Worm (Caenorhabditis elegans) whole organism, young adult: ENCODE data around the gene C25E10.17.
A peak's percentile ranks its signal among the peaks of the same experiment; 100 is the strongest.

Experiments used
- C17E4.6 ChIP-seq: fragments of 200-800 bp; sonication (Bioruptor generic); IDR thresholded peaks from 2 replicates; pipeline ENCODE4 v1.3.6; 2022; ENCODE audit warnings: missing genetic modification reagents, missing genetic modification characterization, missing compliant biosample characterization
- D2030.7 ChIP-seq: fragments of 200-800 bp; sonication (Bioruptor generic); IDR thresholded peaks from 2 replicates; pipeline ENCODE4 v1.3.6; 2022; ENCODE audit warnings: missing genetic modification reagents, missing genetic modification characterization, missing compliant biosample characterization
- F49E8.2 ChIP-seq: sonication (generic microtip); optimal IDR thresholded peaks from 3 replicates; lab custom pipeline; 2017; ENCODE audit warnings: missing genetic modification characterization, mild to moderate bottlenecking, missing compliant biosample characterization, antibody characterized with exemption, moderate library complexity; ENCODE audit not compliant: insufficient read depth
- F57A8.1 ChIP-seq: fragments of 200-800 bp; sonication (Bioruptor generic); optimal IDR thresholded peaks from 2 replicates; lab custom pipeline; 2018; ENCODE audit warnings: mild to moderate bottlenecking, missing genetic modification characterization, moderate library complexity, missing compliant biosample characterization
- K12H6.12 ChIP-seq: fragments of 200-800 bp; sonication (Bioruptor generic); optimal IDR thresholded peaks from 2 replicates; lab custom pipeline; 2018; ENCODE audit warnings: mild to moderate bottlenecking, missing genetic modification characterization, missing compliant biosample characterization
- Y56A3A.18 ChIP-seq: fragments of 200-800 bp; sonication (Bioruptor generic); IDR thresholded peaks from 2 replicates; pipeline ENCODE4 v1.3.6; 2022; ENCODE audit warnings: missing genetic modification reagents, missing genetic modification characterization, missing compliant biosample characterization
- Y67H2A.10 ChIP-seq: fragments of 200-800 bp; sonication (Bioruptor generic); conservative IDR thresholded peaks from 2 replicates; pipeline ENCODE4 v1.3.6; 2022; ENCODE audit warnings: missing genetic modification reagents, missing genetic modification characterization, missing compliant biosample characterization
- ZK185.1 ChIP-seq: sonication (generic microtip); optimal IDR thresholded peaks from 2 replicates; lab custom pipeline; 2016; ENCODE audit warnings: mild to moderate bottlenecking, missing genetic modification characterization, missing compliant biosample characterization; ENCODE audit not compliant: poor library complexity, severe bottlenecking
- aptf-3 ChIP-seq: fragments of 200-800 bp; sonication (Bioruptor generic); IDR thresholded peaks from 2 replicates; pipeline ENCODE4 v1.3.6; 2022; ENCODE audit warnings: missing genetic modification characterization, missing compliant biosample characterization
- atf-7 ChIP-seq: sonication (generic microtip); optimal IDR thresholded peaks from 2 replicates; lab custom pipeline; 2017; ENCODE audit warnings: mild to moderate bottlenecking, missing genetic modification characterization, missing compliant biosample characterization
- attf-6 ChIP-seq: fragments of 200-800 bp; sonication (Bioruptor generic); IDR thresholded peaks from 2 replicates; pipeline ENCODE4 v1.3.6; 2022; ENCODE audit warnings: missing genetic modification reagents, missing genetic modification characterization, missing compliant biosample characterization
- bed-1 ChIP-seq: fragments of 200-800 bp; sonication (Bioruptor generic); IDR thresholded peaks from 2 replicates; pipeline ENCODE4 v1.3.6; 2022; ENCODE audit warnings: missing genetic modification reagents, missing genetic modification characterization, missing compliant biosample characterization
- cebp-2 ChIP-seq: fragments of 200-800 bp; sonication (Bioruptor generic); IDR thresholded peaks from 2 replicates; pipeline ENCODE4 v1.3.6; 2022; ENCODE audit warnings: missing genetic modification characterization, missing compliant biosample characterization
- ceh-100 ChIP-seq: fragments of 200-800 bp; sonication (Bioruptor generic); IDR thresholded peaks from 2 replicates; pipeline ENCODE4 v1.3.6; 2022; ENCODE audit warnings: missing genetic modification reagents, missing genetic modification characterization, missing compliant biosample characterization
- ceh-27 ChIP-seq: fragments of 200-800 bp; sonication (Bioruptor generic); optimal IDR thresholded peaks from 2 replicates; lab custom pipeline; 2018; ENCODE audit warnings: mild to moderate bottlenecking, missing genetic modification characterization, moderate library complexity, missing compliant biosample characterization
- chd-7 ChIP-seq: sonication (generic microtip); optimal IDR thresholded peaks from 2 replicates; lab custom pipeline; 2016; ENCODE audit warnings: mild to moderate bottlenecking, missing genetic modification characterization, moderate library complexity, missing compliant biosample characterization
- die-1 ChIP-seq: sonication (generic microtip); optimal IDR thresholded peaks from 2 replicates; lab custom pipeline; 2016; ENCODE audit warnings: missing genotype, mild to moderate bottlenecking, missing genetic modification characterization, missing compliant biosample characterization
- dox-1 ChIP-seq: fragments of 200-800 bp; sonication (Bioruptor generic); IDR thresholded peaks from 2 replicates; pipeline ENCODE4 v1.3.6; 2022; ENCODE audit warnings: missing genetic modification reagents, missing genetic modification characterization, missing compliant biosample characterization
- efl-1 ChIP-seq: fragments of 150-350 bp; optimal IDR thresholded peaks from 2 replicates; lab custom pipeline; 2014; ENCODE audit warnings: missing biosample characterization, missing genetic modification reagents, missing genetic modification characterization
- ekl-4 ChIP-seq: fragments of 200-800 bp; sonication (Bioruptor generic); IDR thresholded peaks from 2 replicates; pipeline ENCODE4 v1.3.6; 2022; ENCODE audit warnings: missing genetic modification reagents, missing genetic modification characterization, missing compliant biosample characterization
- ets-4 ChIP-seq: fragments of 200-800 bp; sonication (Bioruptor generic); optimal IDR thresholded peaks from 2 replicates; lab custom pipeline; 2018; ENCODE audit warnings: mild to moderate bottlenecking, missing genetic modification characterization, missing compliant biosample characterization
- fkh-3 ChIP-seq: sonication (generic microtip); optimal IDR thresholded peaks from 2 replicates; lab custom pipeline; 2016; ENCODE audit warnings: mild to moderate bottlenecking, missing genetic modification characterization, missing compliant biosample characterization
- gei-17 ChIP-seq: fragments of 200-800 bp; sonication (Bioruptor generic); optimal IDR thresholded peaks from 2 replicates; lab custom pipeline; 2018; ENCODE audit warnings: mild to moderate bottlenecking, missing genetic modification characterization, missing compliant biosample characterization
- hlh-12 ChIP-seq: sonication (generic microtip); optimal IDR thresholded peaks from 2 replicates; lab custom pipeline; 2016; ENCODE audit warnings: missing genetic modification characterization, missing compliant biosample characterization
- hmg-1.2 ChIP-seq: fragments of 200-800 bp; sonication (Bioruptor generic); IDR thresholded peaks from 2 replicates; pipeline ENCODE4 v1.3.6; 2022; ENCODE audit warnings: missing genetic modification reagents, missing genetic modification characterization, missing compliant biosample characterization
- hmg-20 ChIP-seq: fragments of 200-800 bp; sonication (Bioruptor generic); IDR thresholded peaks from 2 replicates; pipeline ENCODE4 v1.3.6; 2022; ENCODE audit warnings: missing genetic modification reagents, missing genetic modification characterization, missing compliant biosample characterization
- hsf-1 ChIP-seq: fragments of 200-800 bp; sonication (Bioruptor generic); IDR thresholded peaks from 2 replicates; pipeline ENCODE4 v1.3.6; 2022; ENCODE audit warnings: missing genetic modification reagents, missing genetic modification characterization, missing compliant biosample characterization
- lin-26 ChIP-seq: fragments of 200-800 bp; sonication (Bioruptor generic); IDR thresholded peaks from 2 replicates; pipeline ENCODE4 v1.3.6; 2022; ENCODE audit warnings: missing genetic modification reagents, missing genetic modification characterization, missing compliant biosample characterization
- madf-6 ChIP-seq: fragments of 200-800 bp; sonication (Bioruptor generic); IDR thresholded peaks from 2 replicates; pipeline ENCODE4 v1.3.6; 2022; ENCODE audit warnings: missing genetic modification reagents, missing genetic modification characterization, missing compliant biosample characterization
- mcd-1 ChIP-seq: fragments of 200-800 bp; sonication (Bioruptor generic); IDR thresholded peaks from 2 replicates; pipeline ENCODE4 v1.3.6; 2022; ENCODE audit warnings: missing genetic modification reagents, missing genetic modification characterization, missing compliant biosample characterization
- nfya-2 ChIP-seq: fragments of 200-800 bp; sonication (Bioruptor generic); IDR thresholded peaks from 2 replicates; pipeline ENCODE4 v1.3.6; 2022; ENCODE audit warnings: missing genetic modification reagents, missing genetic modification characterization, missing compliant biosample characterization
- nfyb-1 ChIP-seq: fragments of 200-800 bp; sonication (Bioruptor generic); IDR thresholded peaks from 2 replicates; pipeline ENCODE4 v1.3.6; 2022; ENCODE audit warnings: missing genetic modification reagents, missing genetic modification characterization, missing compliant biosample characterization
- rcor-1 ChIP-seq: fragments of 200-800 bp; sonication (Bioruptor generic); IDR thresholded peaks from 2 replicates; pipeline ENCODE4 v1.3.6; 2022; ENCODE audit warnings: missing genetic modification reagents, missing genetic modification characterization, missing compliant biosample characterization
- sdz-38 ChIP-seq: sonication (generic microtip); optimal IDR thresholded peaks from 2 replicates; lab custom pipeline; 2016; ENCODE audit warnings: missing genotype, missing genetic modification characterization, missing compliant biosample characterization
- snpc-1.1 ChIP-seq: sonication (generic microtip); optimal IDR thresholded peaks from 2 replicates; lab custom pipeline; 2017; ENCODE audit warnings: missing genetic modification characterization, mild to moderate bottlenecking, missing compliant biosample characterization, antibody characterized with exemption, moderate library complexity, missing genotype, missing genetic modification reagents; ENCODE audit not compliant: insufficient read depth
- snpc-4 ChIP-seq, 5 experiments: fragments of 150-350 bp in 1 of 5; sonication (generic microtip) in 4 of 5; optimal IDR thresholded peaks; 2 replicates each; lab custom pipeline; 2014 to 2018; ENCODE audit warnings: missing genetic modification characterization in 5 of 5, missing biosample characterization in 3 of 5, antibody characterized with exemption in 2 of 5, mild to moderate bottlenecking in 2 of 5, missing compliant biosample characterization in 2 of 5, missing genotype in 2 of 5, moderate library complexity in 2 of 5, missing genetic modification reagents in 1 of 5
- tbp1 ChIP-seq: fragments of 200-800 bp; sonication (Bioruptor generic); optimal IDR thresholded peaks from 2 replicates; lab custom pipeline; 2018; ENCODE audit warnings: mild to moderate bottlenecking, missing genetic modification characterization, missing compliant biosample characterization
- zfh-2 ChIP-seq: fragments of 200-800 bp; sonication (Bioruptor generic); conservative IDR thresholded peaks from 2 replicates; pipeline ENCODE4 v1.3.6; 2022; ENCODE audit warnings: missing genetic modification reagents, missing genetic modification characterization, missing compliant biosample characterization
- zim-3 ChIP-seq: sonication (generic microtip); optimal IDR thresholded peaks from 2 replicates; lab custom pipeline; 2017; ENCODE audit warnings: mild to moderate bottlenecking, missing genetic modification characterization, moderate library complexity, missing compliant biosample characterization
- ztf-25 ChIP-seq: fragments of 200-800 bp; sonication (Bioruptor generic); IDR thresholded peaks from 2 replicates; pipeline ENCODE4 v1.3.6; 2022; ENCODE audit warnings: missing genetic modification reagents, missing genetic modification characterization, missing compliant biosample characterization
- ztf-26 ChIP-seq: sonication (generic microtip); optimal IDR thresholded peaks from 2 replicates; lab custom pipeline; 2017; ENCODE audit warnings: missing genetic modification characterization, missing compliant biosample characterization

The C25E10.17 gene

ce11 chrV:9092209-9092608 lies 44.8 kb upstream of the C25E10.17 start, which contains the start of gene T27E4.1:
Gene T27E4.1, plus strand, starts transcription at chrV:9092345.
- no peak for TF ChIP-seq nfya-2 (GFP tag; lab: Robert Waterston, UW)
- peak; percentile 9 for TF ChIP-seq ceh-27 (GFP tag; lab: Kevin White, UChicago)

ce11 chrV:9090824-9091798 lies 43.7 kb upstream of the C25E10.17 start:
- TF ChIP-seq hmg-1.2 (GFP tag; lab: Robert Waterston, UW), result peak; percentile 53
- peak; percentile 79 for TF ChIP-seq snpc-1.1 (tag; lab: Kevin White, UChicago)
- TF ChIP-seq aptf-3 (GFP tag; lab: Robert Waterston, UW), result peak; percentile 81; the same call in 1 of the 2 replicates
- peak; percentile 39; the same call in 1 of the 2 replicates for TF ChIP-seq mcd-1
- TF ChIP-seq lin-26 (GFP tag; lab: Robert Waterston, UW), result peak; percentile 43; the same call in 1 of the 2 replicates
- peak; percentile 58 for TF ChIP-seq snpc-4 (GFP tag; optimal IDR thresholded peaks at IDR 0.05; lab: Kevin White, UChicago)
- peak in 3 of 4 experiments; percentile 53 to 79 (median 66) for TF ChIP-seq snpc-4 (tag; optimal IDR thresholded peaks at IDR 0.05; lab: Kevin White, UChicago)
- TF ChIP-seq madf-6 (GFP tag; lab: Robert Waterston, UW), result peak; percentile 60
- TF ChIP-seq F49E8.2 (tag; lab: Kevin White, UChicago), result peak; percentile 2
- TF ChIP-seq bed-1 (GFP tag; lab: Robert Waterston, UW), result 0 out of 2 replicates have a peak, but pooled peaks have one; percentile 62
- TF ChIP-seq ceh-100 (GFP tag; lab: Robert Waterston, UW), result peak; percentile 16; the same call in 1 of the 2 replicates
- peak; percentile 58 for TF ChIP-seq hsf-1 (GFP tag; lab: Robert Waterston, UW)
- TF ChIP-seq D2030.7 (GFP tag; lab: Robert Waterston, UW), result peak; percentile 48; the same call in 1 of the 2 replicates
- TF ChIP-seq dox-1 (GFP tag; lab: Robert Waterston, UW), result peak; percentile 55
- peak; percentile 43; the same call in 1 of the 2 replicates for TF ChIP-seq Y56A3A.18 (GFP tag; lab: Robert Waterston, UW)
- TF ChIP-seq zfh-2 (GFP tag; lab: Robert Waterston, UW), result 0 out of 2 replicates have a peak, but pooled peaks have one; percentile 36
- peak; percentile 54 for TF ChIP-seq rcor-1 (GFP tag; lab: Robert Waterston, UW)
- TF ChIP-seq tbp1 (GFP tag; lab: Kevin White, UChicago), result peak; percentile 49
- TF ChIP-seq attf-6 (GFP tag; lab: Robert Waterston, UW), result peak; percentile 77
- TF ChIP-seq hlh-12 (tag; lab: Kevin White, UChicago), result peak; percentile 30
- peak; percentile 11; the same call in 1 of the 2 replicates for TF ChIP-seq hmg-20 (GFP tag; lab: Robert Waterston, UW)
- TF ChIP-seq ekl-4 (GFP tag; lab: Robert Waterston, UW), result peak; percentile 61; the same call in 1 of the 2 replicates

- no peak for TF ChIP-seq atf-7
- no peak for TF ChIP-seq chd-7 (tag; lab: Kevin White, UChicago)
- TF ChIP-seq ZK185.1 (tag; lab: Kevin White, UChicago), result no peak
- TF ChIP-seq Y67H2A.10 (GFP tag; lab: Robert Waterston, UW), result no peak
- no peak for TF ChIP-seq ets-4
- no peak for TF ChIP-seq die-1 (tag; lab: Kevin White, UChicago)
- TF ChIP-seq zim-3 (tag; lab: Kevin White, UChicago), result peak; percentile 18
- no peak for TF ChIP-seq madf-6 (GFP tag; lab: Robert Waterston, UW)
- TF ChIP-seq fkh-3 (tag; lab: Kevin White, UChicago), result no peak
- no peak for TF ChIP-seq hsf-1 (GFP tag; lab: Robert Waterston, UW)
- TF ChIP-seq sdz-38 (tag; lab: Kevin White, UChicago), result no peak
- TF ChIP-seq F57A8.1 (GFP tag; lab: Kevin White, UChicago), result no peak
- TF ChIP-seq nfyb-1 (GFP tag; lab: Robert Waterston, UW), result peak; percentile 32
- 0 out of 2 replicates have a peak, but pooled peaks have one; percentile 53 for TF ChIP-seq aptf-3 (GFP tag; lab: Robert Waterston, UW)
- TF ChIP-seq gei-17 (GFP tag; lab: Kevin White, UChicago), result no peak
- TF ChIP-seq C17E4.6, result no peak
- peak; percentile 87 for TF ChIP-seq dox-1 (GFP tag; lab: Robert Waterston, UW)
- TF ChIP-seq efl-1 (GFP tag; lab: Kevin White, UChicago), result no peak
- TF ChIP-seq K12H6.12 (tag; lab: Kevin White, UChicago), result peak; percentile 24
- TF ChIP-seq ztf-26 (tag; lab: Kevin White, UChicago), result peak; percentile 48
- 0 out of 2 replicates have a peak, but pooled peaks have one; percentile 5 for TF ChIP-seq cebp-2 (GFP tag; lab: Robert Waterston, UW)
- TF ChIP-seq ztf-25 (GFP tag; lab: Robert Waterston, UW), result no peak
- TF ChIP-seq ceh-100 (GFP tag; lab: Robert Waterston, UW), result peak; percentile 14; the same call in 1 of the 2 replicates
Observed at ce11 chrV:9088758-9089157, 41.4 kb upstream of the C25E10.17 start.
